Worm (Caenorhabditis elegans) whole organism, midembryonic: ENCODE results near the gene gcs-1.

ENCODE experiments used
- T22C8.4 ChIP-seq: fragments of 200-800 bp; sonication (Bioruptor generic); IDR thresholded peaks from 2 replicates; pipeline ENCODE4 v1.3.6; 2022; ENCODE audit warnings: missing genetic modification characterization, missing compliant biosample characterization
- cog-1 ChIP-seq: sonication (generic microtip); optimal IDR thresholded peaks from 2 replicates; lab custom pipeline; 2016; ENCODE audit warnings: missing genetic modification characterization, missing compliant biosample characterization
- flt-1 ChIP-seq: fragments of 200-800 bp; sonication (Bioruptor generic); IDR thresholded peaks from 2 replicates; pipeline ENCODE4 v1.3.6; 2022; ENCODE audit warnings: missing genetic modification characterization, missing compliant biosample characterization
- klf-2 ChIP-seq: fragments of 200-800 bp; sonication (Bioruptor generic); conservative IDR thresholded peaks from 2 replicates; pipeline ENCODE4 v1.3.6; 2022; ENCODE audit warnings: missing genetic modification reagents, missing genetic modification characterization, missing compliant biosample characterization
- med-1 ChIP-seq: sonication (generic microtip); optimal IDR thresholded peaks from 2 replicates; lab custom pipeline; 2017; ENCODE audit warnings: missing genetic modification characterization, mild to moderate bottlenecking, missing compliant biosample characterization, antibody characterized with exemption, missing genetic modification reagents; ENCODE audit not compliant: insufficient read depth
- ref-1 ChIP-seq: fragments of 200-800 bp; sonication (Bioruptor generic); conservative IDR thresholded peaks from 2 replicates; pipeline ENCODE4 v1.3.6; 2022; ENCODE audit warnings: missing genetic modification reagents, missing genetic modification characterization, missing compliant biosample characterization
- tab-1 ChIP-seq: fragments of 200-800 bp; sonication (Bioruptor generic); IDR thresholded peaks from 2 replicates; pipeline ENCODE4 v1.3.6; 2022; ENCODE audit warnings: missing genetic modification characterization, missing compliant biosample characterization
- ztf-23 ChIP-seq: fragments of 200-800 bp; sonication (Bioruptor generic); IDR thresholded peaks from 2 replicates; pipeline ENCODE4 v1.3.6; 2022; ENCODE audit warnings: missing genetic modification reagents, missing genetic modification characterization, missing compliant biosample characterization
- ztf-29 ChIP-seq: fragments of 200-800 bp; sonication (Bioruptor generic); IDR thresholded peaks from 2 replicates; pipeline ENCODE4 v1.3.6; 2022; ENCODE audit warnings: missing genetic modification reagents, missing genetic modification characterization, missing compliant biosample characterization

Gene gcs-1

DNA sequence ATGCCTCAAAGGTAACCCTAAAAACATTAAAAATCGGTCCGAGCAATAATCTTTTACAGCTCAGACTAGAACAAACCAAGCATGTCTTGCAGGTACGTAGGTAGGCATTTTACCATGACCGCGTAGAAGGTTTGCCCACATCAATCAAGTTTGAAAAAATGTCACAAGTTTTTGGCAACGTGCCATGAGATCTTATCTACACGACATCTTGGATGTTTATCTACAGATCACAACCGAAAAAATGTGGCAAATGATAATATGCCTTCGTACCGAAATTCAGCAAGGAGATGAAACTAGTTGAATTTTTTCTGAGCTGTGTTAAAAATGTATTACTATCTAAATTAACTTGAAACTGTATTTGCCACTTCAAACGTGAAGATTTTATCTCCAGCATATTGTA lies 26.3 kb upstream of the gcs-1 start:
- no peak for TF ChIP-seq ztf-29 (GFP tag; lab: Robert Waterston, UW)
- TF ChIP-seq flt-1 (GFP tag; lab: Robert Waterston, UW): no peak
- no peak for TF ChIP-seq cog-1
- no peak for TF ChIP-seq T22C8.4 (GFP tag; lab: Robert Waterston, UW)
- TF ChIP-seq tab-1 (GFP tag; lab: Robert Waterston, UW): no peak
- no peak for TF ChIP-seq klf-2

- TF ChIP-seq T22C8.4 (GFP tag; lab: Robert Waterston, UW) (no peak), cog-1 (no peak), flt-1 (GFP tag; lab: Robert Waterston, UW) (no peak), klf-2 (no peak), ztf-23 (GFP tag; lab: Robert Waterston, UW) (no peak), ztf-29 (GFP tag; lab: Robert Waterston, UW) (no peak), med-1 (no peak), tab-1 (GFP tag; lab: Robert Waterston, UW) (no peak), ref-1 (GFP tag; lab: Robert Waterston, UW) (no peak)
These were observed 25.2 kb upstream of the gcs-1 start for ce11 chrII:9063350-9063749.

- TF ChIP-seq ztf-23 (GFP tag; lab: Robert Waterston, UW) (no peak), ztf-29 (GFP tag; lab: Robert Waterston, UW) (no peak), klf-2 (no peak), cog-1 (no peak), T22C8.4 (GFP tag; lab: Robert Waterston, UW) (no peak), flt-1 (GFP tag; lab: Robert Waterston, UW) (no peak), tab-1 (GFP tag; lab: Robert Waterston, UW) (no peak), med-1 (no peak), ref-1 (GFP tag; lab: Robert Waterston, UW) (no peak)
These were observed 24.3 kb upstream of the gcs-1 start for ce11 chrII:9062261-9062948.

DNA sequence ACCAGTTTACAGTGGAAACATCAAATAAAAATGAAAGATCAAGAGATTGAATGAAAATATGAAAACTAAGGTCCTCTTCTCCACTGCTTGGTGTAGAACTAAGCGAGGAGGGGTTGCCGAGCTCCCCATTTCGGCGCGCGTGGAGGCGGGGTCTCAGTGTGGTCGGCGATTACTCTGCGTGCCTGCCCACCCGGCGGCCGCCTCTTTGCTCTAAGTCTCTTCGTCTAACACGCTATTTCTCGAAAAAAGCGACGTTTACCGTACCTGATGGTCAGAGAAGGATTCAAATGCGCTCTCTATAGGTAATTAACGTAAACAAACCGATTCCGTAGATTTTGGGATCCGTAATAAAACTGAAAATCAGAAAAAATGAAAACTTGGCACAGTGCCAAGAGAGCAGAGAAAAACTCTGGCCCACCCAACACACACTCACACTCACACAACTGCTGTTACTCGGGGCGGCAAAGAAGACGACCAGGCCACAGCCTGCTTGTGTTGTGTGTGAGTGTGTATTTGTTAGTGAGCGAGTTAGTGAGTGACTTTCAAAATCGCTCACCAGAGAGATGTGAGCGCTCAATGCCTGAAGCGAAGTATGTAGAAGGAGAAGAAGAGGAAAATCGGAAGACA lies 23.6 kb upstream of the gcs-1 start:
- 0 out of 2 replicates have a peak, but pooled peaks have one; percentile 21 for TF ChIP-seq tab-1 (GFP tag; lab: Robert Waterston, UW)
- peak; percentile 7; the same call in 1 of the 2 replicates for TF ChIP-seq ztf-29 (GFP tag; lab: Robert Waterston, UW)
- TF ChIP-seq cog-1: peak; percentile 75
- TF ChIP-seq flt-1 (GFP tag; lab: Robert Waterston, UW): peak; percentile 29; the same call in 1 of the 2 replicates
- TF ChIP-seq T22C8.4 (GFP tag; lab: Robert Waterston, UW): no peak

- TF ChIP-seq ref-1 (GFP tag; lab: Robert Waterston, UW) (no peak), T22C8.4 (GFP tag; lab: Robert Waterston, UW) (no peak), cog-1 (no peak), tab-1 (GFP tag; lab: Robert Waterston, UW) (0 out of 2 replicates have a peak, but pooled peaks have one; percentile 6)
These were observed 23.0 kb upstream of the gcs-1 start, which contains the start of gene T24B8.3 for ce11 chrII:9061099-9061498. TSS of gene T24B8.3 (minus strand) at chrII:9061137.

DNA sequence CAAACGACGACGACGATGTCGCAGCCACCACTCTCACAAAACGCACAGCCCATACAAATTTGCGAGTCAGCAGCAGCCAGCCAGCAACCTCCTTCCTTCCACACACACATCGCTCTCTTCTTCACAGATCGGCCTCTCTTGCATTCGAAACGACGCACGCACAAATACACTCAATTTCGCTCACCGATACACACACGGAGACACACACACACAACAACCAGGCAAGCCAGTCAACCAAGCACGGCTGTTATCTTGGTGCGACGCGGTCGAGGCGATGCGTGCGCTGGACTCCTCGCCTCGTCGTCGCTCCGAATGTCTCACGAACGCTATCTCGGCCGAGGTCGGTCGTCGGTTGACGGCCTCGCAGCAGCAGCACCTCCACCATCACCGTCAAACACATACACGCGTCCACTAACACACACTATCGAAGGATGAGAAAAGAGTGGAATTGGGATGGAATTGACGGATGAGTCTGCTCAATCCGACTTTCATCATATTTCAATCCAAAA lies 22.3 kb upstream of the gcs-1 start:
- TF ChIP-seq tab-1 (GFP tag; lab: Robert Waterston, UW) (peak; percentile 53; the same call in 1 of the 2 replicates), flt-1 (GFP tag; lab: Robert Waterston, UW) (peak; percentile 71), cog-1 (peak; percentile 93), ztf-29 (GFP tag; lab: Robert Waterston, UW) (peak; percentile 75), ztf-23 (GFP tag; lab: Robert Waterston, UW) (peak; percentile 61), klf-2 (no peak), med-1 (no peak), ref-1 (GFP tag; lab: Robert Waterston, UW) (no peak), T22C8.4 (GFP tag; lab: Robert Waterston, UW) (no peak)

- TF ChIP-seq tab-1 (GFP tag; lab: Robert Waterston, UW) (no peak), klf-2 (no peak), ztf-23 (GFP tag; lab: Robert Waterston, UW) (no peak), flt-1 (GFP tag; lab: Robert Waterston, UW) (peak; percentile 56; the same call in 1 of the 2 replicates), ztf-29 (GFP tag; lab: Robert Waterston, UW) (0 out of 2 replicates have a peak, but pooled peaks have one; percentile 20)
These were observed 20.9 kb upstream of the gcs-1 start for ce11 chrII:9059010-9059409.

ce11 chrII:9057035-9057668 lies 19.1 kb upstream of the gcs-1 start, which contains the start of gene rpl-32:
TSS of gene rpl-32 (minus strand) at chrII:9057085.
- TF ChIP-seq tab-1 (GFP tag; lab: Robert Waterston, UW): no peak
- 0 out of 2 replicates have a peak, but pooled peaks have one; percentile 53 for TF ChIP-seq flt-1 (GFP tag; lab: Robert Waterston, UW)
- peak; percentile 69 for TF ChIP-seq cog-1

ce11 chrII:9056215-9056819 lies 18.2 kb upstream of the gcs-1 start:
- no peak for TF ChIP-seq ztf-23 (GFP tag; lab: Robert Waterston, UW)
- TF ChIP-seq ref-1 (GFP tag; lab: Robert Waterston, UW): no peak
- TF ChIP-seq cog-1: no peak
- no peak for TF ChIP-seq tab-1 (GFP tag; lab: Robert Waterston, UW)
- TF ChIP-seq T22C8.4 (GFP tag; lab: Robert Waterston, UW): no peak
- no peak for TF ChIP-seq flt-1 (GFP tag; lab: Robert Waterston, UW)
- no peak for TF ChIP-seq med-1
- no peak for TF ChIP-seq klf-2
- TF ChIP-seq ztf-29 (GFP tag; lab: Robert Waterston, UW): no peak
